Worm (Caenorhabditis elegans): ENCODE data around the gene ZK1321.4.

Gene ZK1321.4

DNA sequence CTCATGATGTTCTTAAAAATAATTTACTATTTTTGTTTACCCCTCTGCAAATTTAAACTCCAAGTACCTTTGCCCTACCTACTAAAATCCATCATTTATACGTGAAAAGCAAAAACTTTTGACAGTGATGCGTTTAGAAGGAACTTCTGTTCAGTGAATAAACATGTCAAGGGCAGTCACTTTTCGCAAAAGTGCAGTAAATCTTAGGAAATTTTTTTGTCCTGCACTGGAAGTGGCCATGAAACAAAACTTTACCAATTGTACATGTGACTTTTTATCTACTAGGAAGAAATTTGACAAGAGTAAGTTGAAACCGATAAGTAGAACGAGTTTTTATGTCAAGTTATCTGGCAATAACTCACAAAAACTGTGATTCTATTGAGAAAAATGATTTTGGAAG lies 12.5 kb upstream of the ZK1321.4 start:
- TF ChIP-seq fkh-3 (tag; optimal IDR thresholded peaks at IDR 0.05) (no peak), tbp1 (GFP tag; optimal IDR thresholded peaks at IDR 0.05) (no peak), pha-4 (tag; optimal IDR thresholded peaks at IDR 0.05) (no peak), nfya-1 (tag; optimal IDR thresholded peaks at IDR 0.05; ENCODE audit: borderline replicate concordance, insufficient read depth) (no peak), attf-6 (GFP tag; IDR thresholded peaks at IDR 0.05) (no peak), B0019.2 (GFP tag; conservative IDR thresholded peaks at IDR 0.05) (no peak), nhr-80 (tag; optimal IDR thresholded peaks at IDR 0.05) (no peak), aptf-3 (GFP tag; IDR thresholded peaks at IDR 0.05) (no peak), hmg-20 (GFP tag; IDR thresholded peaks at IDR 0.05) (no peak), F10E7.11 (tag; optimal IDR thresholded peaks at IDR 0.05) (no peak), cebp-2 (GFP tag; IDR thresholded peaks at IDR 0.05) (no peak), dpff-1 (tag; optimal IDR thresholded peaks at IDR 0.05) (no peak), rcor-1 (GFP tag; IDR thresholded peaks at IDR 0.05) (no peak), nhr-27 (tag; optimal IDR thresholded peaks at IDR 0.05) (no peak), hlh-12 (tag; optimal IDR thresholded peaks at IDR 0.05) (no peak), hmg-1.2 (GFP tag; IDR thresholded peaks at IDR 0.05) (no peak), lsl-1 (GFP tag; optimal IDR thresholded peaks at IDR 0.05) (no peak)

DNA sequence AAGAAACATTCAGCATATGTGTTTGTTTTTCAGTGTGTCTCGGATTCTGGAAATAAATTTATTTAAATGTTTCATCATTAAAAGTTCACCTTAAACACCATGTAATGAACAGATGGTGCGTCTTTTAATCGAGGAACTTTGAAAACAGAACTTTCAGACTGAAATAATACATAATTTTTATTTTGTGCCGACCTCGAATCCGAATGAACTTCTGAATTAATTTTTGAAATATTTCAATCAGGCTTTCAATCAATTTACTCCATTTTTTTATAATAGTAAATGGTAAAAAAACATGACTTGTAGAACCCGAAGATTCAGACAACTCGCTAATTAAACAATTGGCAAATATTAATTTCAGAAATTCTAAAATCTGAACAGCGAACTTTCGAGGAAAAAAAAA lies 8.6 kb upstream of the ZK1321.4 start, which contains the start of gene T10B9.14:
TSS of gene T10B9.14 (minus strand) at position 101 of the 400 bp plus-strand sequence.
- TF ChIP-seq gei-17 (GFP tag; optimal IDR thresholded peaks at IDR 0.05) (no peak), aptf-3 (GFP tag; IDR thresholded peaks at IDR 0.05) (no peak), ztf-6 (GFP tag; IDR thresholded peaks at IDR 0.05) (no peak), mel-28 (tag; optimal IDR thresholded peaks at IDR 0.05; ENCODE audit: borderline replicate concordance) (no peak), F10E7.11 (tag; optimal IDR thresholded peaks at IDR 0.05) (no peak), madf-3 (GFP tag; IDR thresholded peaks at IDR 0.05) (no peak), akir-1 (GFP tag; optimal IDR thresholded peaks at IDR 0.05) (no peak), ztf-22 (GFP tag; optimal IDR thresholded peaks at IDR 0.05) (no peak), zfh-2 (GFP tag; conservative IDR thresholded peaks at IDR 0.05) (no peak), nhr-90 (tag; optimal IDR thresholded peaks at IDR 0.05) (no peak), madf-8 (GFP tag; conservative IDR thresholded peaks at IDR 0.05) (no peak), tlf-1 (GFP tag; optimal IDR thresholded peaks at IDR 0.05) (no peak), unc-62 (GFP tag; optimal IDR thresholded peaks at IDR 0.05) (no peak), ZK185.1 (tag; optimal IDR thresholded peaks at IDR 0.05; ENCODE audit: poor library complexity, severe bottlenecking) (no peak), ccch-3 (GFP tag; optimal IDR thresholded peaks at IDR 0.05) (no peak), efl-1 (GFP tag; optimal IDR thresholded peaks at IDR 0.05) (no peak), F57A8.1 (GFP tag; optimal IDR thresholded peaks at IDR 0.05) (no peak)

DNA sequence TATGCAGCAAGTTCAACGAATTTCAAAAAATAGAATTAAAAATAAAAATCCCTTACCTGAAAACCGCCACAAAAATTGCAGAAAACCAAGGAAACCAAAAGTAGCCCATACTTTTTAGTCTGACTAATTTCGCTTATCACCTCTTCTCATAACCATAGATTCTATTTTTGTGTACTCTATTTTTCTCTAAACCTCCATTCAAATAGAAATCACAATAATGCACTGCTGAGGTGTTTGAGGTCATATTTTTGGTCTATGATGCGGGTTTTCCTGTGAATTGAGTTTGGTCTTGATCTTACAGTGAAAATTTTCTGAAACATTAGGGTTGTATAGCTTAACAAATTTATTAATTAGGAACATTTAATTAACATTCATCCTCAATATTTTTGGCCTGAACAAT lies 8.1 kb upstream of the ZK1321.4 start, which contains the start of gene cyp-13A1:
TSS of gene cyp-13A1 (minus strand) at position 156 of the 400 bp plus-strand sequence.
- TF ChIP-seq ztf-3 (GFP tag; optimal IDR thresholded peaks at IDR 0.05) (no peak), nhr-80 (tag; optimal IDR thresholded peaks at IDR 0.05) (peak; percentile 55), F37B4.10 (GFP tag; IDR thresholded peaks at IDR 0.05) (no peak), F49E8.2 (tag; optimal IDR thresholded peaks at IDR 0.05; ENCODE audit: insufficient read depth) (no peak), lir-1 (GFP tag; conservative IDR thresholded peaks at IDR 0.05) (no peak), ztf-18 (tag; optimal IDR thresholded peaks at IDR 0.05) (no peak), ceh-27 (GFP tag; optimal IDR thresholded peaks at IDR 0.05) (no peak)
